Worm (Caenorhabditis elegans): ENCODE results near the gene dlg-1.

The dlg-1 gene

DNA sequence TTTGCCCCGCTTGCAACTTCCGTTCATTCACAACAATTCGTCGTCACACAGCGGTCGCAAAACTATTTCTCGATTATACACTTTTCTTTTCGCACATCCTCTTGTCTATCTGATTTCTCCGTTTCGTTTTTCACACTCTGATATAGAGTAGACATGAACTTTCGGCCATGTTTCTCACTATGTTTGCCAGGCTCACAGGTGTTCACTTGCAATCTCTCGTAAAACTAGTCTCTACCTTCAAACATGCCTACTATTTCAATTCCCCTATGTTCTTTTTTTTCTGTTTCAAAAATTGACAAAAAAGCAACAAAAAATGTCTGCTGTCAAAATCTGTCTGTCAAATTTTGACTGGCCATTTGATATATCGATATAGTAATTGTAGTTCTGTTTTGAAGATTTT lies 22.3 kb upstream of the dlg-1 start:
- TF ChIP-seq unc-86 (tag; optimal IDR thresholded peaks at IDR 0.05), result no peak
- TF ChIP-seq blmp-1 (tag; optimal IDR thresholded peaks at IDR 0.05), result peak; percentile 52
- TF ChIP-seq unc-30 (tag; optimal IDR thresholded peaks at IDR 0.05), result no peak
- TF ChIP-seq efl-3 (GFP tag; optimal IDR thresholded peaks at IDR 0.05), result no peak
- TF ChIP-seq nhr-71 (tag; optimal IDR thresholded peaks at IDR 0.05), result no peak
- TF ChIP-seq ztf-11 (tag; optimal IDR thresholded peaks at IDR 0.05), result no peak
- no peak for TF ChIP-seq unc-130 (tag; optimal IDR thresholded peaks at IDR 0.05)
- TF ChIP-seq C34B4.2 (tag; optimal IDR thresholded peaks at IDR 0.05), result no peak

DNA sequence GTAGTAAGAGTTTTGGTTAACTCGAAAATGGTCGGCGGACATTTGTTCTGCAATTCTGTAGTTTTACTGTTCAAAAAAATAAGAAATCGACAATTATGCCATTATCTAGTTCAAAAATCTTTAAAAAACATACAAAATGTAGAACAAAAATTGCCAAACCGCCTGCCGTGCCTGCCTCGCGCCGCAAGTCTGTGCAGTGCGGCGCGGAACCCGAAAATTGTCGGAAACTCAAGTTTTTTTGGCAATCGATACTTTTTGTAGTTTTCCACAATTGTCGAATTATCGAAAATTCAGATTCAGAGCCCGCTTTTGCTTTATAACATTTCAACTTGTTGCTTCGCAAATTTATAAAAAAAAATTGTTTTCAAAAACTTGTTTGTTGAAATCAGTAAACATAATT lies 21.5 kb upstream of the dlg-1 start:
- no peak for TF ChIP-seq nhr-76 (tag; optimal IDR thresholded peaks at IDR 0.05)
- TF ChIP-seq efl-1 (optimal IDR thresholded peaks at IDR 0.05), result no peak
- peak in 1 of 2 experiments; percentile 65 for TF ChIP-seq efl-1 (GFP tag; optimal IDR thresholded peaks at IDR 0.05 in 1 of 2)

- TF ChIP-seq aha-1 (tag; optimal IDR thresholded peaks at IDR 0.05) (no peak), dpl-1 (GFP tag; optimal IDR thresholded peaks at IDR 0.05) (no peak), efl-1 (optimal IDR thresholded peaks at IDR 0.05) (no peak), efl-1 (GFP tag; optimal IDR thresholded peaks at IDR 0.05 in 1 of 2) (peak in 1 of 2 experiments; percentile 43)
Observed at ce11 chrX:5458750-5459149, 20.8 kb upstream of the dlg-1 start.

ce11 chrX:5460930-5461329 lies 18.6 kb upstream of the dlg-1 start, which contains the start of gene ddr-1:
TSS of gene ddr-1 (plus strand) at chrX:5461230.
- TF ChIP-seq nhr-19 (GFP tag; conservative IDR thresholded peaks at IDR 0.05) (no peak), lir-3 (tag; optimal IDR thresholded peaks at IDR 0.05; ENCODE audit: poor library complexity) (no peak), pax-3 (tag; optimal IDR thresholded peaks at IDR 0.05) (no peak), alr-1 (tag; optimal IDR thresholded peaks at IDR 0.05; ENCODE audit: borderline replicate concordance) (no peak), efl-3 (GFP tag; optimal IDR thresholded peaks at IDR 0.05) (no peak), unc-98 (GFP tag; IDR thresholded peaks at IDR 0.05) (no peak), ama-1 (optimal IDR thresholded peaks at IDR 0.05) (no peak), efl-1 (optimal IDR thresholded peaks at IDR 0.05) (no peak), efl-1 (GFP tag; optimal IDR thresholded peaks at IDR 0.05 in 1 of 2) (no peak), sptf-1 (tag; optimal IDR thresholded peaks at IDR 0.05) (no peak), nhr-20 (tag; optimal IDR thresholded peaks at IDR 0.05) (no peak), pqm-1 (tag; optimal IDR thresholded peaks at IDR 0.05) (no peak), ztf-11 (tag; optimal IDR thresholded peaks at IDR 0.05) (no peak), tbx-2 (tag; optimal IDR thresholded peaks at IDR 0.05) (no peak), tlp-1 (tag; optimal IDR thresholded peaks at IDR 0.05) (no peak), irx-1 (tag; optimal IDR thresholded peaks at IDR 0.05) (no peak), ztf-4 (tag; optimal IDR thresholded peaks at IDR 0.05) (no peak), snpc-4 (tag; optimal IDR thresholded peaks at IDR 0.05) (no peak), hpl-2 (GFP tag; optimal IDR thresholded peaks at IDR 0.05) (no peak), nhr-85 (tag) (no peak), aly-2 (tag; optimal IDR thresholded peaks at IDR 0.05) (no peak)

ce11 chrX:5465631-5466030 lies 13.9 kb upstream of the dlg-1 start:
- no peak for TF ChIP-seq nhr-12 (tag; optimal IDR thresholded peaks at IDR 0.05)
- TF ChIP-seq lin-35 (GFP tag; optimal IDR thresholded peaks at IDR 0.05), result no peak
- TF ChIP-seq C34B4.2 (tag; optimal IDR thresholded peaks at IDR 0.05), result no peak
- no peak for TF ChIP-seq hpl-2 (GFP tag; optimal IDR thresholded peaks at IDR 0.05)
- TF ChIP-seq elt-2 (tag; optimal IDR thresholded peaks at IDR 0.05), result peak; percentile 71
- no peak for TF ChIP-seq fkh-4 (tag; optimal IDR thresholded peaks at IDR 0.05; ENCODE audit: borderline replicate concordance)

DNA sequence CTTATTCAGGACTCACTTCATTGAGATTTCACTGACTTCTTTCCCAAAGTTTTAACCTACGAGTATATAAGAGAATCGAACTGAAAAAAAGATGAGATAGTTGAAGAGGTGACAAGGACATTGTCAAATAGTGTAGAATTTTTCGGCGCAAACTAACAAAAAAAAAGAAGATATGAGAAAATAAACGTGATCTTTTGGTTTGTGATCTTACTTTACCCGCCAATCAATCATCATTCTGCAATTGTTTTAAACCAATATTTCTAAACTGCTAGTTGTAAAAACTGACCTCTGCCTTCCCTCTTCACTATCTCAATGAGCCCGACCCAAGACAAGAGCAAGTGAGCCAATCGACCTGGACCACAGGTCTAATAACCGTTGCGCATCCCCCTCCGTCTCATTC lies 13.4 kb upstream of the dlg-1 start:
- TF ChIP-seq nhr-20 (tag; optimal IDR thresholded peaks at IDR 0.05) (peak; percentile 46), lin-14 (GFP tag; optimal IDR thresholded peaks at IDR 0.05) (peak; percentile 26), nhr-90 (tag; optimal IDR thresholded peaks at IDR 0.05; ENCODE audit: poor library complexity) (peak; percentile 9), nhr-71 (tag; optimal IDR thresholded peaks at IDR 0.05) (peak; percentile 3), nhr-19 (GFP tag; conservative IDR thresholded peaks at IDR 0.05) (0 out of 2 replicates have a peak, but pooled peaks have one; percentile 3), tbx-2 (tag; optimal IDR thresholded peaks at IDR 0.05) (peak; percentile 1), nhr-84 (tag; optimal IDR thresholded peaks at IDR 0.05) (no peak), ztf-4 (tag; optimal IDR thresholded peaks at IDR 0.05) (no peak), nhr-85 (tag) (peak; percentile 85)
